Worm (Caenorhabditis elegans): Measurements from ENCODE around the gene ZC21.8.

DNA sequence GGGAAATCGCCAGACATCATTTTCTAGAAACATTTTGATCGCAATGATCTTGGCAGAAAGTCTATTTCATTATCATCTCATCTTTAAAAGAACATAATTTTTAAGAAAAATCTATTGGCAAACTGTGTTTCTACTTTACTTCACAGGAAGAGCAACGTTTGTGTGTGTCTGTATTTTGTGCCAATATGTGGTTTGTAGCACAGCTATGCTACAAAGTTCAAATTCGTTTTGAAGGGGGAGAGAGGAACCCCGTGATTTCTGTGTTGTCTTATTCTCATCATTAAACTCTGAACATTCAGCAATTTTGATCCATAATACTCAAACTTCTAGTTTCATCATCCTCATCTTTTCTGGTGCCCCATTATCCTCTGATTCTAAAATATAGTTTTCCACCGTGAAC lies 31.9 kb upstream of the ZC21.8 start:
- TF ChIP-seq flt-1 (GFP tag; IDR thresholded peaks at IDR 0.05) = no peak
- TF ChIP-seq klf-2 (GFP tag; conservative IDR thresholded peaks at IDR 0.05) = no peak
- TF ChIP-seq ztf-29 (GFP tag; IDR thresholded peaks at IDR 0.05) = no peak
- TF ChIP-seq cog-1 (tag; optimal IDR thresholded peaks at IDR 0.05) = no peak
- no peak for TF ChIP-seq ztf-23 (GFP tag; IDR thresholded peaks at IDR 0.05)
- no peak for TF ChIP-seq T22C8.4 (GFP tag; IDR thresholded peaks at IDR 0.05)
- no peak for TF ChIP-seq ref-1 (GFP tag; conservative IDR thresholded peaks at IDR 0.05)

All from whole organism, midembryonic.